Worm (Caenorhabditis elegans): Measurements from ENCODE around the gene gcy-15.
"Not testable (repeated sequence)": the region's sequence is repeated elsewhere in the genome, so short reads cannot be mapped to it uniquely, and the experiment has no call there.

DNA sequence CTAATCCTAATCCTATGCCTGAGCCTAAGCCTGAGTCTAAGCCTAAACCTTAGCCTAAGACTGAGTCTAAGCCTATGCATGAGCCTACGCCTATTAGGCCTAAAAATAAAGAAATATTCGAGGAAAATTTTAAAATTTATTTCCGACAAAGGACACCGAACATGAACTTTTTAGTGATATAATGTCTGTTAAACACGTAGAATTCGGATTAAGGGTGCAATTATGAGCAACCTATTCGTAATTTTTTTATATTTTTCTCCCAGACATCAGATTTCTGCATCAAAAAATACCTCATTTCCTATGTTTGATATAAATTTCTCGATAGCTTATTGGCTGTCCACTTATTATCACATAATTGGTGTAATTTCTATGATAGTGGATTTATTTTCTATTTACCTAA is 7.8 kb downstream of the gcy-15 start, which contains the start of gene Y27F2A.11:
- not testable (repeated sequence) for TF ChIP-seq zfp-2 (tag; optimal IDR thresholded peaks at IDR 0.05); set-16 (GFP tag; IDR thresholded peaks at IDR 0.05); mxl-2 (GFP tag; conservative IDR thresholded peaks at IDR 0.05)
